Worm (Caenorhabditis elegans) whole organism, L3 larva: ENCODE measurements around the gene F08G5.3.

Experiments used
- nhr-43 ChIP-seq: sonication (generic microtip); optimal IDR thresholded peaks from 2 replicates; lab custom pipeline; 2016; ENCODE audit warnings: mild to moderate bottlenecking, missing genetic modification characterization, missing compliant biosample characterization; ENCODE audit not compliant: poor library complexity, severe bottlenecking
- ztf-11 ChIP-seq: fragments of 150-350 bp; optimal IDR thresholded peaks from 2 replicates; lab custom pipeline; 2014; ENCODE audit warnings: missing biosample characterization, missing genetic modification characterization
- ztf-4 ChIP-seq: fragments of 150-350 bp; optimal IDR thresholded peaks from 2 replicates; lab custom pipeline; 2014; ENCODE audit warnings: missing biosample characterization, missing genetic modification characterization

DNA sequence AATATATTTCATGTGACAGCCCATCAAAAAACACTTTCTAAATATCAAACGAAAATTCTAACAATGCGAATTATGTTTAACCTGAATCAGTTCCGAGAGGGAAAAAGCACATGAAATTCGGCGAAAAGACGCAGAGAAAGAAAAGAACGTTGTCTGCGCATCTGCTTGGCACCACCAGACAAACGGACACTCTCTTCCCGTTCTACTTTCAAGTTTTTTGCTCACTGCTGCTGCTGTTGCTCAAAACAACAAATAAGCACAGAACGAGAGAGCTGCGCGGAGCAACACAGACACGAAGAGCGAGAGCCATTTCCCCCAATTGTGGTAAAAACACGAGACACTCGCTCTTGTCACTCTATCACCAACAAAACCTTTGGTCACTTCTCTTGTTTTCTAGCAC lies 47.4 kb upstream of the F08G5.3 start:
- no peak for TF ChIP-seq nhr-43 (tag; lab: Kevin White, UChicago)
- no peak for TF ChIP-seq ztf-11 (tag; lab: Kevin White, UChicago)
- no peak for TF ChIP-seq ztf-4 (tag; lab: Kevin White, UChicago)
